Worm (Caenorhabditis elegans) whole organism, mixed stage, embryonic: Measurements from ENCODE around the gene F59A6.13.

ENCODE experiments used
- M03D4.4 ChIP-seq: sonication (generic microtip); optimal IDR thresholded peaks from 2 replicates; lab custom pipeline; 2017; ENCODE audit warnings: mild to moderate bottlenecking, missing genetic modification characterization, missing compliant biosample characterization
- ceh-39 ChIP-seq: fragments of 150-350 bp; optimal IDR thresholded peaks from 2 replicates; lab custom pipeline; 2014; ENCODE audit warnings: missing biosample characterization, missing genetic modification characterization
- ceh-83 ChIP-seq: fragments of 200-800 bp; sonication (Bioruptor generic); optimal IDR thresholded peaks from 2 replicates; lab custom pipeline; 2018; ENCODE audit warnings: mild to moderate bottlenecking, missing genetic modification characterization, missing compliant biosample characterization
- ces-1 ChIP-seq: fragments of 150-350 bp; optimal IDR thresholded peaks from 2 replicates; lab custom pipeline; 2014; ENCODE audit warnings: missing biosample characterization, missing genetic modification reagents, missing genetic modification characterization
- cnd-1 ChIP-seq: fragments of 200-800 bp; sonication (Bioruptor generic); optimal IDR thresholded peaks from 2 replicates; lab custom pipeline; 2018; ENCODE audit warnings: mild to moderate bottlenecking, missing genetic modification characterization, missing compliant biosample characterization
- drap-1 ChIP-seq: fragments of 200-800 bp; sonication (Bioruptor generic); optimal IDR thresholded peaks from 3 replicates; lab custom pipeline; 2018; ENCODE audit warnings: mild to moderate bottlenecking, missing genetic modification characterization, missing compliant biosample characterization
- elt-1 ChIP-seq: sonication (generic microtip); optimal IDR thresholded peaks from 2 replicates; lab custom pipeline; 2017; ENCODE audit warnings: missing genetic modification characterization, mild to moderate bottlenecking, missing compliant biosample characterization, antibody characterized with exemption, moderate library complexity, borderline replicate concordance; ENCODE audit not compliant: insufficient read depth
- elt-3 ChIP-seq: fragments of 150-350 bp; optimal IDR thresholded peaks from 2 replicates; lab custom pipeline; 2014; ENCODE audit warnings: missing biosample characterization, missing genetic modification characterization
- flh-1 ChIP-seq: fragments of 200-800 bp; sonication (Bioruptor generic); optimal IDR thresholded peaks from 2 replicates; lab custom pipeline; 2018; ENCODE audit warnings: mild to moderate bottlenecking, missing genetic modification characterization, moderate library complexity, missing compliant biosample characterization
- ham-2 ChIP-seq: fragments of 200-800 bp; sonication (Bioruptor generic); optimal IDR thresholded peaks from 2 replicates; lab custom pipeline; 2018; ENCODE audit warnings: mild to moderate bottlenecking, missing genetic modification characterization, missing compliant biosample characterization
- hlh-1 ChIP-seq: fragments of 150-350 bp; optimal IDR thresholded peaks from 2 replicates; lab custom pipeline; 2014; ENCODE audit warnings: missing biosample characterization, missing genetic modification reagents, missing genetic modification characterization
- lin-13 ChIP-seq: fragments of 150-350 bp; optimal IDR thresholded peaks from 2 replicates; lab custom pipeline; 2014; ENCODE audit warnings: missing biosample characterization, missing genetic modification characterization
- lin-32 ChIP-seq: fragments of 200-800 bp; sonication (Bioruptor generic); optimal IDR thresholded peaks from 2 replicates; lab custom pipeline; 2018; ENCODE audit warnings: mild to moderate bottlenecking, missing genetic modification characterization, missing compliant biosample characterization
- lsy-2 ChIP-seq: fragments of 150-350 bp; optimal IDR thresholded peaks from 2 replicates; lab custom pipeline; 2014; ENCODE audit warnings: missing biosample characterization, missing genetic modification characterization
- mab-5 ChIP-seq: fragments of 150-350 bp; optimal IDR thresholded peaks from 2 replicates; lab custom pipeline; 2014; ENCODE audit warnings: missing biosample characterization, missing genetic modification characterization
- nhr-12 ChIP-seq: fragments of 150-350 bp; optimal IDR thresholded peaks from 2 replicates; lab custom pipeline; 2014; ENCODE audit warnings: missing biosample characterization, missing genetic modification characterization
- nhr-2 ChIP-seq: fragments of 150-350 bp; optimal IDR thresholded peaks from 2 replicates; lab custom pipeline; 2014; ENCODE audit warnings: missing biosample characterization, missing genetic modification characterization
- nhr-237 ChIP-seq: fragments of 150-350 bp; optimal IDR thresholded peaks from 2 replicates; lab custom pipeline; 2014; ENCODE audit warnings: missing biosample characterization, missing genetic modification characterization
- nhr-28 ChIP-seq: fragments of 150-350 bp; optimal IDR thresholded peaks from 2 replicates; lab custom pipeline; 2014; ENCODE audit warnings: missing biosample characterization, missing genetic modification characterization
- pha-4 ChIP-seq: fragments of 150-350 bp; optimal IDR thresholded peaks from 2 replicates; lab custom pipeline; 2018; ENCODE audit warnings: missing biosample characterization, missing genetic modification reagents, missing genetic modification characterization
- sem-2 ChIP-seq: fragments of 200-800 bp; sonication (Bioruptor generic); optimal IDR thresholded peaks from 2 replicates; lab custom pipeline; 2018; ENCODE audit warnings: mild to moderate bottlenecking, missing genetic modification characterization, missing compliant biosample characterization
- snpc-4 ChIP-seq: fragments of 150-350 bp; optimal IDR thresholded peaks from 2 replicates; lab custom pipeline; 2014; ENCODE audit warnings: missing biosample characterization, missing genetic modification characterization
- sptf-1 ChIP-seq: sonication (generic microtip); optimal IDR thresholded peaks from 2 replicates; lab custom pipeline; 2017; ENCODE audit warnings: mild to moderate bottlenecking, missing genetic modification characterization, moderate library complexity, missing compliant biosample characterization
- tbx-8 ChIP-seq: fragments of 200-800 bp; sonication (Bioruptor generic); optimal IDR thresholded peaks from 2 replicates; lab custom pipeline; 2018; ENCODE audit warnings: mild to moderate bottlenecking, missing genetic modification characterization, moderate library complexity, missing compliant biosample characterization
- unc-62 ChIP-seq: fragments of 150-350 bp; optimal IDR thresholded peaks from 2 replicates; lab custom pipeline; 2014; ENCODE audit warnings: missing biosample characterization, missing genetic modification reagents, missing genetic modification characterization
- zip-8 ChIP-seq: fragments of 150-350 bp; optimal IDR thresholded peaks from 2 replicates; lab custom pipeline; 2014; ENCODE audit warnings: missing biosample characterization, missing genetic modification characterization
- ztf-11 ChIP-seq: fragments of 150-350 bp; optimal IDR thresholded peaks from 2 replicates; lab custom pipeline; 2014; ENCODE audit warnings: missing biosample characterization, missing genetic modification characterization

The F59A6.13 gene

DNA sequence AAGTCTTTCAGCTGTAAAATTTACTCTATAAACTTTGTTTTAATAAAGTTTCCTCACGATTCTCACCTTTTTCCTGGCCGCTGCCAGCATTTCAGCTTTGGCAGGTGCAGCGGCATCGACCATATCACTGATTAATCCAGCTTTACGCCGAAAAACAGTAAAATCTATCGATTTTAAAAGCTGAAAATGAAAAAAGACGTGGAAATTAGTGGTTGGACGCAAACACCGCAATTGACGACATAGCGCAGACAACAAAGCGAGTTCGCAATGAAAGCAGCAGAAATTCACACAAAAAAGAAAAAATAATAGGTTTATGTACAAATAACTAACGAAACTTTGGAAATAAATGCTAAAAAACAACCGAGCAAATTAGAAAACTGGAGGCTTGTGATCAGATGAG is 17.3 kb downstream of the F59A6.13 start, which contains the start of gene golg-2:
Gene golg-2 (minus strand): TSS at position 180 of the 400 bp plus-strand sequence.
- peak; percentile 7 for TF ChIP-seq lin-13 (tag; lab: Kevin White, UChicago)
- TF ChIP-seq elt-3 (tag; lab: Kevin White, UChicago) = no peak
- TF ChIP-seq drap-1 (GFP tag; lab: Kevin White, UChicago) = no peak
- peak; percentile 11 for TF ChIP-seq ces-1 (GFP tag; lab: Kevin White, UChicago)
- TF ChIP-seq ceh-83 (GFP tag; lab: Kevin White, UChicago) = no peak
- TF ChIP-seq flh-1 = no peak
- TF ChIP-seq pha-4 = no peak
- TF ChIP-seq unc-62 = no peak
- no peak for TF ChIP-seq ham-2 (GFP tag; lab: Kevin White, UChicago)
- TF ChIP-seq lsy-2 (tag; lab: Kevin White, UChicago) = no peak
- no peak for TF ChIP-seq nhr-28 (tag; lab: Kevin White, UChicago)

DNA sequence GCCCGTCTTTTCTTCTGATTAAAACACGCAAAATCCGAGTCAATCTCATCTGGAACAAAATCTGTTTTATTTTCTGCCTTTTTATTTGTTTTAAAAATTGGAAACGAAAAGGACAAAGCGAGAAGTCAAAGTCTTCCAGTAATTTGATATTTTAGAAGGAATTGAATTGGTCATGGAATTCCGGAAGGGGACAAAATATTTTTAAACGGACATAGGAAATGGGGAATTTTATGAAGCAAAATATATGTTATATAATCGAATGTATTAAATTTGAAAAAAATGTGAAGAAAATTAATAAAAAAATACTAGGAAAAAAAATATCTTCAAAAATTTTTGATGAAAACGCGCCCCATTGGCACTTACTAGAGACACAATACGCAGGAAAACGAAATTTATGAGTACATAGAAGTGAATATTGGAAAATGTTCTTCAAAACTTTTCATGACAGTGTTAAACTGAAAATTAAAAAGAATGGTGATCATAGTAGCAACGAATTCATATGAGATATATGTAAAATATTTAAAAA is 18.1 kb downstream of the F59A6.13 start, which contains the start of gene F33G12.7:
Gene F33G12.7 (minus strand): TSS at position 51 of the 526 bp plus-strand sequence.
- TF ChIP-seq hlh-1 (tag; lab: Kevin White, UChicago) (no peak), nhr-237 (tag; lab: Kevin White, UChicago) (no peak), mab-5 (tag; lab: Kevin White, UChicago) (no peak), lsy-2 (tag; lab: Kevin White, UChicago) (peak; percentile 29), lin-13 (tag; lab: Kevin White, UChicago) (no peak), snpc-4 (tag; lab: Kevin White, UChicago) (no peak)

DNA sequence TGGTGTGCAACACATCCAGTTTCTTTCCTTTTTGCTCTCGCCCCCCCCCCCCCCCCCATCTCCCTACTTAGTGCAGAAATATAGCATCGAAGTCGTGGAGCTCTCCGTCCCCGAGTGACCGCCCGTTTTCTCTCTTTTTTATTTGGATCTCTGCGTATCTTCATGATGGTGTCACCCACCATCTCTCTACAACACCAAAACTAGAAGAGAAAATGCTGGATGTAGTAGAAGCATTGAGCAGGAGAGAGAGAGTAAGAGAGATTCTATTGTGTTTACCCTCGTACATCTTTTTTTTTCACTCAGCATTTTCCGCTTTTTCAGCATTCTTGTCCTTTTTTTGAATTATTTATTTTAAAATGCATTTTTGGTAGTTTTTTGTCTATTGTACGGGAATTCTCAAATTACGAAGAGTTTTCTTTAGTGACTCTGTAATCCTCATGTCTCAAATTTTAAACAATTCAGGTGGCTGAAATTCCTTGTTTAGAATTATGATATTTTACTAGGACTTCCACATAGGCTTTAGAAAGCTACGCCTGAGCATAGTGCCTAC is 19.9 kb downstream of the F59A6.13 start:
- peak; percentile 35 for TF ChIP-seq sptf-1 (tag; lab: Kevin White, UChicago)
- TF ChIP-seq ces-1 (GFP tag; lab: Kevin White, UChicago) = peak; percentile 63
- no peak for TF ChIP-seq nhr-28 (tag; lab: Kevin White, UChicago)
- TF ChIP-seq elt-3 (tag; lab: Kevin White, UChicago) = no peak
- TF ChIP-seq tbx-8 (GFP tag; lab: Kevin White, UChicago) = no peak
- TF ChIP-seq mab-5 (tag; lab: Kevin White, UChicago) = no peak

DNA sequence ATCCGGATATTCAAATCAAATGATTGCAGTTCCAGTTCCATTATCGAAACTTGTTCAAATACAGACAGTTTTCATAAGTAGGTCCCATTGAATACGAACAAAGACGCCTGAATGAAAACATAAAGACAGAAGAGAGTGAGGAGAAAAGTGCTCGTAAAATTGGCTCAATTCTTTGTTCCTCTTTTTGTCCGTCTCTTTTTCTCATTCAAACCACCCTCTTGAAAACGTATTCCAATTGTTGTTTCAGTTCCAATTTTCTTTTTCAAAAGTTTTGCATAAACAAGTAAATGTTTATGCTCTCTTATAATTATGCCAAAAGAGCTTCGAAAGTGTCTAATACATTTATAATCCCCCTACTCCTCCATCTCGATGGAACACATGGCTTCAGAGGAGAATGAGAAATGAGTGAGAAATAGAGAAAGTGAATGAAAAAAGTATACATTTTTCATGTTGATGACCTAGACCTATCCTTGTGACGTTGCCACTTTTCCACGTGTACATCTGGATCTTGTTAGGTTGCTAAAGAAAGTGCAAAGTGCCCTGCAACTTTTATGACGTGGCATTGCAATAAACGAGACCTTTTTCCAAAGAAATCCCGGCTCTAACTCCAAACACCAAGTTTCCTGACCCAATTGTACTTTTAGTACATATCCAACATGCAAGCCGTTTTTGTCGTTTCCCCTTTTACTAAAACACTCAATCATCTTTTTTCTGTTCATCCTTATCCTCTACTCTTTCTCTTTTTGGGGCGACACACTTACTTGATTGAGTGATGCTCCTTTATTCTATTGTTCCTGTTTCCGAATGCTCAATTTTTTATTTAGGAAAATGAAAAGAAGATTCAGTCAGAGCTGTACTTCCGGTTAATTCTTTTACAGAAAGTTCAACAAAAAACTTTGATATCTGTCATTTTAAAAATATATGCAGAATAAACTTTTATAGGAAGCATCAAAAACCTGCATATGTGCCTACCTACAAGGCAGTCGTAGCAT is 23.9 kb downstream of the F59A6.13 start:
- TF ChIP-seq elt-1 (tag; lab: Kevin White, UChicago) = no peak
- peak; percentile 76 for TF ChIP-seq ces-1 (GFP tag; lab: Kevin White, UChicago)

DNA sequence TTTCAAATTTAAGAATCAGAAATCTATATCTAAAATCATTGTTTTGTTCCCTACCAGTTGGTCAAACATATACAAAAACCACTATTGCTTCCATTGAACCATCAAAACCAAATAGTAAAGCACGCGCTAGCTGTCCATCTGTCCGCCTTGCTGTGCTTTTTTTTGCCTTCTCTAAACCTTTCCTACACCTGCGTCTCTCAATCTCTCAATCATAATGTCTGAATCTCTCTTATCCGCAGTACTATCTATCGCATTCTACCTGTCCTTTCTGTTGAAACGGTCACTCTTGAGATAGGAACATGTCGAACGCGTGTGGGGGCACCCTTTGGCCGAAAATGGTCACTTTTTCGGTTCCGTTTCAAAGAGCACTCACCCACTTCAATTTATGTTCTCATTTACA is 24.7 kb downstream of the F59A6.13 start:
- peak; percentile 60 for TF ChIP-seq nhr-2 (tag; lab: Kevin White, UChicago)
- no peak for TF ChIP-seq ztf-11 (tag; lab: Kevin White, UChicago)
- TF ChIP-seq M03D4.4 (tag; lab: Kevin White, UChicago) = no peak
- TF ChIP-seq mab-5 (tag; lab: Kevin White, UChicago) = no peak
- TF ChIP-seq zip-8 (tag; lab: Kevin White, UChicago) = no peak
- peak; percentile 6 for TF ChIP-seq unc-62
- TF ChIP-seq tbx-8 (GFP tag; lab: Kevin White, UChicago) = no peak
- TF ChIP-seq lin-32 = peak; percentile 33
- TF ChIP-seq lsy-2 (tag; lab: Kevin White, UChicago) = peak; percentile 22
- TF ChIP-seq ham-2 (GFP tag; lab: Kevin White, UChicago) = peak; percentile 2

DNA sequence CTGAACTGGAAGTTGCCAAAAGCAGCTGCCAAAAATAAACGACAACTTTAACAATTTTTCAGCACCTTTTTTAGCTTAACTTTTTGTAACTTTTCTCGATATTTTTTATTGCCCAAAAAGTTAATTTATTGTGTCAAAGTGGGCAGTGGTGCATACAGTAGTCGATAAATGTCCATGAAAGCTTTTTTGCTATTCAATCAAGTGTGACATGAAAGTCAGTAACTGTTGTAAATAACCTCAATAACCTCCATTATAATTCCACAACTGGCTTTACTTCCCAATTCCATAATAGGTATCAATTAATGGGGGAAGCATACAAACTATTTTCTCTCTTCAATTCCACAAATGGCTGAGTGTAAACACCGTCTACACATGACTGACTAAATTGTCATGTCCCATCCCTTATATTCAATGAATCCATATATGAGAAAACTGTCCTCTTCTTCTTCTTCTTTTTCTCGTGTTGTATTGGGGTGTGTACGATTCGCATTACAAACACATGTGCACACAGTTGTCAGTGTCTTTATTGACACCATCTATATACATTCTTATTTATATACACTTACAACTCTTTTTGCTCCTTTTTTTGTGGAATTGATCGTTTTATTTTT is 25.7 kb downstream of the F59A6.13 start:
- TF ChIP-seq nhr-12 (tag; lab: Kevin White, UChicago) (no peak), snpc-4 (tag; lab: Kevin White, UChicago) (no peak), tbx-8 (GFP tag; lab: Kevin White, UChicago) (no peak), nhr-28 (tag; lab: Kevin White, UChicago) (no peak), ztf-11 (tag; lab: Kevin White, UChicago) (no peak), cnd-1 (tag; lab: Kevin White, UChicago) (no peak), unc-62 (no peak), sem-2 (GFP tag; lab: Kevin White, UChicago) (no peak), ham-2 (GFP tag; lab: Kevin White, UChicago) (no peak), ceh-39 (tag; lab: Kevin White, UChicago) (no peak)
